Worm (Caenorhabditis elegans) whole organism, L2 larva: ENCODE results near the gene cfap-36.

Source experiments
- C34F6.9 ChIP-seq: fragments of 150-350 bp; optimal IDR thresholded peaks from 2 replicates; lab custom pipeline; 2014; ENCODE audit warnings: missing biosample characterization, missing genetic modification characterization
- F13H6.1 ChIP-seq: sonication (generic microtip); optimal IDR thresholded peaks from 2 replicates; lab custom pipeline; 2016; ENCODE audit warnings: missing genetic modification characterization, missing compliant biosample characterization
- R02D3.7 ChIP-seq: fragments of 150-350 bp; optimal IDR thresholded peaks from 2 replicates; lab custom pipeline; 2014; ENCODE audit warnings: missing biosample characterization, missing genetic modification characterization
- Y55F3AM.14 ChIP-seq: fragments of 200-800 bp; sonication (Bioruptor generic); optimal IDR thresholded peaks from 2 replicates; lab custom pipeline; 2018; ENCODE audit warnings: mild to moderate bottlenecking, missing genetic modification characterization, missing compliant biosample characterization
- ZK546.5 ChIP-seq: sonication (generic microtip); optimal IDR thresholded peaks from 2 replicates; lab custom pipeline; 2017; ENCODE audit warnings: missing biosample characterization, missing genetic modification characterization
- alr-1 ChIP-seq: fragments of 150-350 bp; optimal IDR thresholded peaks from 2 replicates; lab custom pipeline; 2014; ENCODE audit warnings: missing biosample characterization, missing genetic modification characterization
- aly-2 ChIP-seq: fragments of 150-350 bp; optimal IDR thresholded peaks from 2 replicates; lab custom pipeline; 2014; ENCODE audit warnings: missing biosample characterization, missing genetic modification characterization
- ama-1 ChIP-seq: fragments of 150-350 bp; optimal IDR thresholded peaks from 2 replicates; lab custom pipeline; 2018; ENCODE audit warnings: inconsistent platforms
- blmp-1 ChIP-seq: sonication (generic microtip); optimal IDR thresholded peaks from 2 replicates; lab custom pipeline; 2017; ENCODE audit warnings: missing genetic modification characterization, mild to moderate bottlenecking, missing compliant biosample characterization, antibody characterized with exemption, moderate library complexity; ENCODE audit not compliant: insufficient read depth
- ceh-16 ChIP-seq: fragments of 150-350 bp; optimal IDR thresholded peaks from 2 replicates; lab custom pipeline; 2014; ENCODE audit warnings: missing biosample characterization, missing genetic modification characterization
- ceh-82 ChIP-seq: fragments of 150-350 bp; optimal IDR thresholded peaks from 2 replicates; lab custom pipeline; 2014; ENCODE audit warnings: missing biosample characterization, missing genetic modification characterization
- crh-2 ChIP-seq: sonication (generic microtip); optimal IDR thresholded peaks from 2 replicates; lab custom pipeline; 2017; ENCODE audit warnings: missing biosample characterization, missing genetic modification characterization
- dmd-4 ChIP-seq: sonication (generic microtip); optimal IDR thresholded peaks from 2 replicates; lab custom pipeline; 2017; ENCODE audit warnings: missing biosample characterization, missing genetic modification characterization
- egl-27 ChIP-seq: sonication (generic microtip); optimal IDR thresholded peaks from 3 replicates; lab custom pipeline; 2017; ENCODE audit warnings: missing biosample characterization, missing genetic modification reagents, missing genetic modification characterization
- elt-3 ChIP-seq: sonication (generic microtip); optimal IDR thresholded peaks from 2 replicates; lab custom pipeline; 2017; ENCODE audit warnings: missing biosample characterization, missing genetic modification characterization
- fos-1 ChIP-seq: fragments of 150-350 bp; optimal IDR thresholded peaks from 2 replicates; lab custom pipeline; 2014; ENCODE audit warnings: missing biosample characterization, missing genetic modification characterization
- gmeb-1 ChIP-seq: fragments of 150-350 bp; optimal IDR thresholded peaks from 2 replicates; lab custom pipeline; 2014; ENCODE audit warnings: missing biosample characterization, missing genetic modification characterization
- lin-13 ChIP-seq: fragments of 150-350 bp; optimal IDR thresholded peaks from 2 replicates; lab custom pipeline; 2014; ENCODE audit warnings: missing biosample characterization, missing genetic modification reagents, missing genetic modification characterization
- lin-39 ChIP-seq: fragments of 150-350 bp; optimal IDR thresholded peaks from 2 replicates; lab custom pipeline; 2014; ENCODE audit warnings: missing biosample characterization, missing genetic modification reagents, missing genetic modification characterization
- mab-5 ChIP-seq: fragments of 150-350 bp; optimal IDR thresholded peaks from 2 replicates; lab custom pipeline; 2014; ENCODE audit warnings: missing biosample characterization, missing genetic modification characterization
- mbf-1 ChIP-seq: sonication (generic microtip); optimal IDR thresholded peaks from 2 replicates; lab custom pipeline; 2017; ENCODE audit warnings: missing biosample characterization, missing genetic modification characterization
- mdl-1 ChIP-seq, 2 experiments: fragments of 150-350 bp in 1 of 2; sonication (generic microtip) in 1 of 2; optimal IDR thresholded peaks; 2 replicates each; lab custom pipeline; 2017; ENCODE audit warnings: missing biosample characterization in 2 of 2, missing genetic modification characterization in 2 of 2
- nhr-10 ChIP-seq: sonication (generic microtip); optimal IDR thresholded peaks from 2 replicates; lab custom pipeline; 2017; ENCODE audit warnings: missing biosample characterization, missing genetic modification characterization
- nhr-11 ChIP-seq: fragments of 150-350 bp; optimal IDR thresholded peaks from 2 replicates; lab custom pipeline; 2014; ENCODE audit warnings: missing biosample characterization, missing genetic modification characterization
- nhr-12 ChIP-seq: fragments of 150-350 bp; optimal IDR thresholded peaks from 2 replicates; lab custom pipeline; 2014; ENCODE audit warnings: missing biosample characterization, missing genetic modification characterization
- nhr-129 ChIP-seq: fragments of 150-350 bp; optimal IDR thresholded peaks from 2 replicates; lab custom pipeline; 2014; ENCODE audit warnings: missing biosample characterization, missing genetic modification characterization
- nhr-21 ChIP-seq: fragments of 150-350 bp; optimal IDR thresholded peaks from 2 replicates; lab custom pipeline; 2014; ENCODE audit warnings: missing biosample characterization, missing genetic modification characterization
- nhr-237 ChIP-seq: fragments of 150-350 bp; optimal IDR thresholded peaks from 2 replicates; lab custom pipeline; 2014; ENCODE audit warnings: missing biosample characterization, missing genetic modification characterization
- nhr-25 ChIP-seq: fragments of 150-350 bp; sonication (generic microtip); optimal IDR thresholded peaks from 3 replicates; lab custom pipeline; 2014; ENCODE audit warnings: missing biosample characterization, missing genetic modification characterization
- nhr-6 ChIP-seq: fragments of 150-350 bp; optimal IDR thresholded peaks from 2 replicates; lab custom pipeline; 2014; ENCODE audit warnings: missing biosample characterization, missing genetic modification characterization
- nhr-77 ChIP-seq: fragments of 150-350 bp; optimal IDR thresholded peaks from 2 replicates; lab custom pipeline; 2014; ENCODE audit warnings: missing biosample characterization, missing genetic modification characterization
- peb-1 ChIP-seq: fragments of 150-350 bp; optimal IDR thresholded peaks from 2 replicates; lab custom pipeline; 2014; ENCODE audit warnings: missing biosample characterization, missing genetic modification characterization
- sem-4 ChIP-seq: fragments of 150-350 bp; optimal IDR thresholded peaks from 2 replicates; lab custom pipeline; 2014; ENCODE audit warnings: missing biosample characterization, missing genetic modification reagents, missing genetic modification characterization
- skn-1 ChIP-seq: sonication (generic microtip); optimal IDR thresholded peaks from 2 replicates; lab custom pipeline; 2017; ENCODE audit warnings: missing biosample characterization, missing genetic modification characterization
- sma-3 ChIP-seq: sonication (generic microtip); optimal IDR thresholded peaks from 2 replicates; lab custom pipeline; 2016; ENCODE audit warnings: missing genetic modification reagents, missing genetic modification characterization, missing compliant biosample characterization
- unc-39 ChIP-seq: fragments of 150-350 bp; optimal IDR thresholded peaks from 2 replicates; lab custom pipeline; 2014; ENCODE audit warnings: missing biosample characterization, missing genetic modification characterization
- unc-55 ChIP-seq: fragments of 150-350 bp; sonication (generic microtip); optimal IDR thresholded peaks from 3 replicates; lab custom pipeline; 2014; ENCODE audit warnings: missing biosample characterization, missing genetic modification reagents, missing genetic modification characterization
- unc-62 ChIP-seq: fragments of 150-350 bp; optimal IDR thresholded peaks from 2 replicates; lab custom pipeline; 2014; ENCODE audit warnings: missing biosample characterization, missing genetic modification reagents, missing genetic modification characterization
- zag-1 ChIP-seq: fragments of 150-350 bp; optimal IDR thresholded peaks from 2 replicates; lab custom pipeline; 2014; ENCODE audit warnings: missing biosample characterization, missing genetic modification characterization
- ztf-1 ChIP-seq: fragments of 200-800 bp; sonication (Bioruptor generic); conservative IDR thresholded peaks from 2 replicates; pipeline ENCODE4 v1.3.6; 2022; ENCODE audit warnings: missing genetic modification characterization, missing compliant biosample characterization
- ztf-11 ChIP-seq: sonication (generic microtip); optimal IDR thresholded peaks from 2 replicates; lab custom pipeline; 2017; ENCODE audit warnings: missing biosample characterization, missing genetic modification characterization
- ztf-4 ChIP-seq: fragments of 150-350 bp; optimal IDR thresholded peaks from 2 replicates; lab custom pipeline; 2014; ENCODE audit warnings: missing biosample characterization, missing genetic modification characterization

Gene cfap-36

DNA sequence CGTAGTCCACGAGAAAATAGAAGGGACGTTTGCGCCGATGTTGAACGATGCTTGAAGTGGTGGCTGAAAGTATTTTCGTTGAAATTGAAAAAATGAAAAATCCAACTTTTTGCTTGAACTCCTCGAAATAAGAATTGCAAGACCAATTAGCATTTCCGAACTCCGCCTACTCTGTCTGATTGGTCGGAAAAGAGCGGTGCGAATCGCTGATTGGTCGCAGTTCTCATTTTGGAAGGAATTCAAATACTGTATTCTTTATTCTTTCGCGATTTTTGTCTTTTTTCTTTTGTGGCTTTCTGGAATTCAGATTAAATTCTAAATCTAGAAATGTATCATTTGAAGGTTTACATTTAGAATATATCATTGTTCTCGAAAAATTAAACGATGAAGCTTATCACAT is 2.5 kb upstream of the cfap-36 start:
- TF ChIP-seq elt-3 (tag; lab: Kevin White, UChicago) (no peak), dmd-4 (tag; lab: Kevin White, UChicago) (no peak), fos-1 (tag; lab: Kevin White, UChicago) (no peak), egl-27 (tag; lab: Kevin White, UChicago) (no peak), unc-55 (no peak), sma-3 (GFP tag; lab: Kevin White, UChicago) (no peak), aly-2 (no peak), lin-39 (tag; lab: Kevin White, UChicago) (no peak), gmeb-1 (no peak), nhr-25 (tag; lab: Kevin White, UChicago) (no peak), ztf-4 (tag; lab: Kevin White, UChicago) (no peak), mab-5 (tag; lab: Kevin White, UChicago) (no peak), nhr-77 (tag; lab: Kevin White, UChicago) (no peak), skn-1 (tag; lab: Kevin White, UChicago) (no peak), nhr-10 (tag; lab: Kevin White, UChicago) (no peak), unc-39 (tag; lab: Kevin White, UChicago) (no peak), unc-62 (GFP tag; lab: Kevin White, UChicago) (no peak), nhr-237 (tag; lab: Kevin White, UChicago) (no peak), ama-1 (lab: Kevin White, UChicago) (no peak), F13H6.1 (tag; lab: Kevin White, UChicago) (no peak)
- TF ChIP-seq, all 48 proteins: peak for 0

DNA sequence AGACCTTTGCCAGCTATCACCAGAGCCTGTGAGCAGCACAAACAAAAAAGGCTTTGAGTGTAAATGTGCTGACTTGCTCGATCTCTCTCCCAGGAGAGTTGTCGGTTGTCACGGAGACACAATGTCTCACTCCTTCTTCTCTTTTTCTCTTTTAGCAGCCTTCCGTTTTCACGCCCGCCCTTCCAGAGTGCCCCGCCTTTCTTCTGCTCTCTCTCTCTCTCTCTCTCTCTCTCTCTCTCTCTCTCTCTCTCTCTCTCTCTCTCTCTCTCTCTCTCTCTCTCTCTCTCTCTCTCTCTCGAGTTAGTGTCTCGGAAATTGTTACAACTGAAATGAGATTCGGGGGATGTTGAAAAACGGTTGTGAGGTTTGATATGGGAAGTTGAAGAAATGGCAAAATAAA is 1.4 kb upstream of the cfap-36 start:
- TF ChIP-seq gmeb-1 (no peak), nhr-12 (no peak), egl-27 (tag; lab: Kevin White, UChicago) (no peak), C34F6.9 (tag; lab: Kevin White, UChicago) (no peak), crh-2 (tag; lab: Kevin White, UChicago) (no peak), blmp-1 (tag; lab: Kevin White, UChicago) (no peak), sma-3 (GFP tag; lab: Kevin White, UChicago) (no peak), aly-2 (no peak), sem-4 (tag; lab: Kevin White, UChicago) (no peak)

DNA sequence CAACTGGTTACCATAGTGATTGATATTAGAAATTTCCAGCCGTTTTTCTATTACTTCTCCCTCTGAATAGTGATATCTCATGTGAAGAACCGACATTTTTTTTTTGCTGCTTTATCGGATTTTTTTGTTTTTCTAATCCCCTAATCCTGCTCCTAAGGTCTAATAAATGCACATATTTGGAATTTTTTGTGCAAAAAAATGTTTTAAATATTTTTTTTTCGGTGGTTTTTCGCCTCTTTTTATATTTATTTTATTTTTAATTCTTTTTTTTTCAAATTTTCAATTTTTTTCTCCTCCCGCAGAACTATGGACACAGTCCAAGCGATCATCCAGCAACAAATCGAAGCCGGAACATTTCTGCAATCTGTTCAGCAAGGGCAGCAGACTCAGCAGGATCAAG is 5.3 kb downstream of the cfap-36 start, which contains the start of gene Y108G3AL.2:
Gene Y108G3AL.2 (plus strand): TSS at position 301 of the 400 bp plus-strand sequence.
- TF ChIP-seq mbf-1 (tag; lab: Kevin White, UChicago) (no peak), R02D3.7 (no peak), fos-1 (tag; lab: Kevin White, UChicago) (no peak), ama-1 (lab: Kevin White, UChicago) (no peak), egl-27 (tag; lab: Kevin White, UChicago) (no peak), unc-39 (tag; lab: Kevin White, UChicago) (no peak), nhr-11 (tag; lab: Kevin White, UChicago) (no peak), ZK546.5 (tag; lab: Kevin White, UChicago) (no peak), lin-39 (tag; lab: Kevin White, UChicago) (no peak), ceh-82 (tag; lab: Kevin White, UChicago) (no peak), alr-1 (no peak), nhr-6 (no peak), unc-55 (no peak), F13H6.1 (tag; lab: Kevin White, UChicago) (no peak), ztf-1 (GFP tag; lab: Robert Waterston, UW) (no peak), lin-13 (GFP tag; lab: Kevin White, UChicago) (no peak), Y55F3AM.14 (GFP tag; lab: Kevin White, UChicago) (no peak)

DNA sequence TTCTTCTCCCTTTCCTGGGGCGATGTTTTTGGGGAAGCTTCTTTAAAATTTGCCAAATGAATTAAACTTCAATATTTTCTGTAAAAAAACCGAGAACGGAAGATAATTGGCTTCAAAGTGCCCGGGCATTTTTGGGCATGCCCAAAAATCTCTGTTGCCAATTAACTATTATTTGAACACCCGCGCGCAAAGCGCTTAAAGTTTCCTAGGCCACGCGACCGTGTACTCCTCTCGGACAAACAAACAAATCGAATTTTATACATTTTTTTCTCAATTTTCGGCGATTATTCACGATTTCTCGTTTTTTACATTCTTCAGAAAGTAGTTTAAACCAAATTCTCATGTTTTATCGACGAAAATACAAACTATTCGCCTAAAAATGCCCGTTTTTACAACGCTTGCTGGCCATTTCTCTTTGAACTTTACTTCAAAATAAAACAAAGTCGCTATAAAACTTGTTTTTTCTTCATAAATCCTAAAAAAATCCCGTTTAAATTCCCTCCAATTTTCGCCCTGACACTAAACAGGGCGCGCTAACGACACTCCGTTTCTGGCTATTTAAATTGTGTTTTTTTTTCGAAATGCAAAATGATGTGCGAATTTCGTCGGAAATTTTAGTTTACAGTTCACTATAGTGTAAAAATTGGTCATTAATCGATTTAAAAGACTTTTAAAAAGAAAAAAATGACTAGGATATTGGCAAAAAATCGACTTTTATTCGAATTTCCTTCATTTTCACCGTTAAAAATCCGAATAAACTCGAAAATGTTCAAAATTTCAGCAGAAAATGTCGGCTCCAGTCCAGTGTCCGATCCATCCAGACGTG is 15.8 kb downstream of the cfap-36 start, which contains the start of gene ttb-1:
Gene ttb-1 (plus strand): TSS at position 776 of the 826 bp plus-strand sequence.
- TF ChIP-seq unc-62 (GFP tag; lab: Kevin White, UChicago): no peak
- TF ChIP-seq nhr-6: no peak
- no peak for TF ChIP-seq ceh-16 (tag; lab: Kevin White, UChicago)
- TF ChIP-seq gmeb-1: peak; percentile 94
- no peak for TF ChIP-seq fos-1 (tag; lab: Kevin White, UChicago)
- no peak for TF ChIP-seq ceh-82 (tag; lab: Kevin White, UChicago)
- TF ChIP-seq ztf-4 (tag; lab: Kevin White, UChicago): no peak
- TF ChIP-seq mbf-1 (tag; lab: Kevin White, UChicago): no peak
- TF ChIP-seq lin-13 (GFP tag; lab: Kevin White, UChicago): peak; percentile 26
- no peak for TF ChIP-seq nhr-25 (tag; lab: Kevin White, UChicago)
- peak; percentile 40 for TF ChIP-seq crh-2 (tag; lab: Kevin White, UChicago)
- TF ChIP-seq zag-1 (tag; lab: Kevin White, UChicago): no peak
- no peak for TF ChIP-seq nhr-21
- TF ChIP-seq dmd-4 (tag; lab: Kevin White, UChicago): no peak
- TF ChIP-seq egl-27 (tag; lab: Kevin White, UChicago): peak; percentile 7
- TF ChIP-seq R02D3.7: no peak
- TF ChIP-seq ZK546.5 (tag; lab: Kevin White, UChicago): no peak
- peak; percentile 28 for TF ChIP-seq sma-3 (GFP tag; lab: Kevin White, UChicago)
- no peak for TF ChIP-seq skn-1 (tag; lab: Kevin White, UChicago)
- no peak for TF ChIP-seq blmp-1 (tag; lab: Kevin White, UChicago)
- no peak for TF ChIP-seq ama-1 (lab: Kevin White, UChicago)
- peak; percentile 37 for TF ChIP-seq nhr-129 (tag; lab: Kevin White, UChicago)
- TF ChIP-seq C34F6.9 (tag; lab: Kevin White, UChicago): peak; percentile 67
- TF ChIP-seq unc-39 (tag; lab: Kevin White, UChicago): no peak
- TF ChIP-seq ztf-11 (tag; lab: Kevin White, UChicago): no peak
- TF ChIP-seq nhr-237 (tag; lab: Kevin White, UChicago): no peak
- no peak for TF ChIP-seq elt-3 (tag; lab: Kevin White, UChicago)
- no peak for TF ChIP-seq mdl-1 (tag; optimal IDR thresholded peaks at IDR 0.05; lab: Kevin White, UChicago)
- TF ChIP-seq peb-1: no peak
- TF ChIP-seq alr-1: no peak
